Worm (Caenorhabditis elegans) whole organism, L4 larva: ENCODE data around the gene pipp-4P.
A peak's percentile ranks its signal among the peaks of the same experiment; 100 is the strongest.

Source experiments
- ceh-28 ChIP-seq: fragments of 150-350 bp; optimal IDR thresholded peaks from 2 replicates; lab custom pipeline; 2014; ENCODE audit warnings: missing biosample characterization, missing genetic modification reagents, missing genetic modification characterization
- dpl-1 ChIP-seq: fragments of 150-350 bp; optimal IDR thresholded peaks from 2 replicates; lab custom pipeline; 2014; ENCODE audit warnings: missing biosample characterization, missing genetic modification reagents, missing genetic modification characterization
- pqm-1 ChIP-seq: sonication (generic microtip); optimal IDR thresholded peaks from 2 replicates; lab custom pipeline; 2017; ENCODE audit warnings: missing biosample characterization, missing genetic modification characterization

DNA sequence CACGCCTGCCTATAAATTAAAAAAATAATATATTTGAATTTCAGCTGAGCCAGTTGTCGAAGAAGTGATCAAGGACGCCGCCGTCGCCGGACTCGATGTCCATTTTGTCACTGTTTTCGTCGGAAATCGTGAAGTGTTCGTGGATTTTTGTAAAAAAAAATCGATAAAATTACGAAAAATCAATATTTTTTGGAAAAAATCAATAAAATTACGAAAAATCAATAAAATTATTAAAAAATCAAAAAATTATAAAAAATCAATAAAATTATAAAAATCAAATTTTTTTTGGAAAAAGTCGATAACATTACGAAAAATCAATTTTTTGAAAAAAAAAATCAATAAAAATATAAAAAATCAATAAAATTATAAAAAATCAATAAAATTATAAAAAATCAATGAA lies 15.9 kb downstream of the pipp-4P start:
- no peak for TF ChIP-seq dpl-1 (GFP tag; lab: Kevin White, UChicago)
- no peak for TF ChIP-seq pqm-1 (tag; lab: Kevin White, UChicago)
- TF ChIP-seq ceh-28 (tag; lab: Kevin White, UChicago) = peak; percentile 82
